Worm (Caenorhabditis elegans) whole organism, midembryonic: ENCODE measurements around the gene T07D4.2.

Experiments used
- cog-1 ChIP-seq: sonication (generic microtip); optimal IDR thresholded peaks from 2 replicates; lab custom pipeline; 2016; ENCODE audit warnings: missing genetic modification characterization, missing compliant biosample characterization
- flt-1 ChIP-seq: fragments of 200-800 bp; sonication (Bioruptor generic); IDR thresholded peaks from 2 replicates; pipeline ENCODE4 v1.3.6; 2022; ENCODE audit warnings: missing genetic modification characterization, missing compliant biosample characterization
- klf-2 ChIP-seq: fragments of 200-800 bp; sonication (Bioruptor generic); conservative IDR thresholded peaks from 2 replicates; pipeline ENCODE4 v1.3.6; 2022; ENCODE audit warnings: missing genetic modification reagents, missing genetic modification characterization, missing compliant biosample characterization
- med-1 ChIP-seq: sonication (generic microtip); optimal IDR thresholded peaks from 2 replicates; lab custom pipeline; 2017; ENCODE audit warnings: missing genetic modification characterization, mild to moderate bottlenecking, missing compliant biosample characterization, antibody characterized with exemption, missing genetic modification reagents; ENCODE audit not compliant: insufficient read depth
- ref-1 ChIP-seq: fragments of 200-800 bp; sonication (Bioruptor generic); conservative IDR thresholded peaks from 2 replicates; pipeline ENCODE4 v1.3.6; 2022; ENCODE audit warnings: missing genetic modification reagents, missing genetic modification characterization, missing compliant biosample characterization
- ztf-23 ChIP-seq: fragments of 200-800 bp; sonication (Bioruptor generic); IDR thresholded peaks from 2 replicates; pipeline ENCODE4 v1.3.6; 2022; ENCODE audit warnings: missing genetic modification reagents, missing genetic modification characterization, missing compliant biosample characterization
- ztf-29 ChIP-seq: fragments of 200-800 bp; sonication (Bioruptor generic); IDR thresholded peaks from 2 replicates; pipeline ENCODE4 v1.3.6; 2022; ENCODE audit warnings: missing genetic modification reagents, missing genetic modification characterization, missing compliant biosample characterization

DNA sequence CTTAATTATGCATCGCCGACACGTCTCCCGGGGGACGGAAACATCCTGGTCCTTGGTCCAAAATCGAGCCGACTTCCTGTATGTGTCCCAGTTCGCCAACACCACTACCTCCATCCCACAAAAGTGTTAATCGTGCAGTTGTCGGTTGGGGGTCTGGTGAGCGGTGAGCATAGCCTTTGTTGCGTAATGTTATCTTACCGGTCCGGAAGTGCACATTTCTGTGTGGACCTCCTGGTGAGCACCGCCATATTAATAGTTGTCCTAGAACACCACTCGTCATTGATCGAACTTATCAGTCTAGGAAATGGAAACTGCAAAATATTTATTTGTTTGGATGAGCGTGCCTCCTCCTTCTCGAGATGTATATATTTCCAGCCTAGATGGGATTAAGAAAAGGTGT, 23.5 kb upstream of the T07D4.2 start:
- TF ChIP-seq ztf-23 (GFP tag; lab: Robert Waterston, UW): no peak
- no peak for TF ChIP-seq flt-1 (GFP tag; lab: Robert Waterston, UW)
- no peak for TF ChIP-seq med-1 (GFP tag; lab: Kevin White, UChicago)
- TF ChIP-seq ztf-29 (GFP tag; lab: Robert Waterston, UW): no peak
- no peak for TF ChIP-seq cog-1
- no peak for TF ChIP-seq klf-2 (GFP tag; lab: Robert Waterston, UW)
- TF ChIP-seq ref-1 (GFP tag; lab: Robert Waterston, UW): no peak
